Fruit fly (Drosophila melanogaster) whole organism, embryonic: ENCODE results near the gene pr.

ENCODE experiments used
- Abd-B ChIP-seq: fragments of 200-800 bp; sonication (Bioruptor generic); optimal IDR thresholded peaks from 2 replicates; lab custom pipeline; 2018; ENCODE audit warnings: missing biosample characterization, mild to moderate bottlenecking, missing genetic modification characterization, moderate library complexity
- BEAF-32 ChIP-seq: fragments of 200-800 bp; sonication (Bioruptor generic); optimal IDR thresholded peaks from 3 replicates; lab custom pipeline; 2017; ENCODE audit warnings: missing biosample characterization, missing genetic modification characterization, mild to moderate bottlenecking, moderate library complexity, missing genetic modification reagents
- Bgb ChIP-seq: fragments of 200-800 bp; sonication (Bioruptor generic); IDR thresholded peaks from 2 replicates; pipeline ENCODE4 v1.3.6; 2022; ENCODE audit warnings: missing biosample characterization, missing genetic modification characterization; ENCODE audit not compliant: partially characterized antibody
- CG10274 ChIP-seq: fragments of 200-800 bp; sonication (Bioruptor generic); optimal IDR thresholded peaks from 3 replicates; lab custom pipeline; 2017; ENCODE audit warnings: missing biosample characterization, mild to moderate bottlenecking, missing genetic modification characterization
- CG11093 ChIP-seq: fragments of 200-800 bp; sonication (Bioruptor generic); IDR thresholded peaks from 3 replicates; pipeline ENCODE4 v1.3.6; 2022; ENCODE audit warnings: missing biosample characterization, missing genetic modification characterization
- CG11560 ChIP-seq: fragments of 200-800 bp; sonication (Bioruptor generic); IDR thresholded peaks from 3 replicates; pipeline ENCODE4 v1.3.6; 2022; ENCODE audit warnings: missing biosample characterization, missing genetic modification characterization
- CG11723 ChIP-seq: fragments of 200-800 bp; sonication (Bioruptor generic); optimal IDR thresholded peaks from 2 replicates; lab custom pipeline; 2017; ENCODE audit warnings: missing biosample characterization, mild to moderate bottlenecking, missing genetic modification characterization
- CG1233 ChIP-seq: fragments of 200-800 bp; sonication (Bioruptor generic); optimal IDR thresholded peaks from 4 replicates; lab custom pipeline; 2018; ENCODE audit warnings: missing biosample characterization, mild to moderate bottlenecking, missing genetic modification characterization
- CG13287 ChIP-seq: fragments of 200-800 bp; sonication (Bioruptor generic); IDR thresholded peaks from 2 replicates; pipeline ENCODE4 v1.3.6; 2022; ENCODE audit warnings: missing biosample characterization, missing genetic modification characterization; ENCODE audit not compliant: partially characterized antibody
- CG13296 ChIP-seq: fragments of 200-800 bp; sonication (Bioruptor generic); optimal IDR thresholded peaks from 3 replicates; lab custom pipeline; 2018; ENCODE audit warnings: missing biosample characterization, mild to moderate bottlenecking, missing genetic modification characterization
- CG15269 ChIP-seq: fragments of 200-800 bp; sonication (Bioruptor generic); optimal IDR thresholded peaks from 2 replicates; lab custom pipeline; 2018; ENCODE audit warnings: missing biosample characterization, mild to moderate bottlenecking, missing genetic modification characterization, moderate library complexity
- CG15514 ChIP-seq: fragments of 200-800 bp; sonication (Bioruptor generic); optimal IDR thresholded peaks from 3 replicates; lab custom pipeline; 2017; ENCODE audit warnings: missing biosample characterization, missing genetic modification characterization, mild to moderate bottlenecking, moderate library complexity, missing genetic modification reagents
- CG16779 ChIP-seq: fragments of 200-800 bp; sonication (Bioruptor generic); IDR thresholded peaks from 2 replicates; pipeline ENCODE4 v1.3.6; 2022; ENCODE audit warnings: missing biosample characterization, missing genetic modification characterization
- CG17186 ChIP-seq: fragments of 200-800 bp; sonication (Bioruptor generic); optimal IDR thresholded peaks from 3 replicates; lab custom pipeline; 2017; ENCODE audit warnings: missing biosample characterization, missing genetic modification reagents, missing genetic modification characterization
- CG1792 ChIP-seq: fragments of 200-800 bp; sonication (Bioruptor generic); optimal IDR thresholded peaks from 2 replicates; lab custom pipeline; 2016; ENCODE audit warnings: missing biosample characterization, missing genetic modification characterization
- CG2712 ChIP-seq: fragments of 200-800 bp; optimal IDR thresholded peaks from 3 replicates; lab custom pipeline; 2019; ENCODE audit warnings: missing biosample characterization, mild to moderate bottlenecking, missing genetic modification characterization, moderate library complexity
- CG30403 ChIP-seq: fragments of 200-800 bp; sonication (Bioruptor generic); optimal IDR thresholded peaks from 3 replicates; lab custom pipeline; 2016; ENCODE audit warnings: missing biosample characterization, missing genetic modification characterization
- CG3281 ChIP-seq: fragments of 200-800 bp; sonication (Bioruptor generic); optimal IDR thresholded peaks from 3 replicates; lab custom pipeline; 2017; ENCODE audit warnings: missing biosample characterization, mild to moderate bottlenecking, missing genetic modification characterization
- CG33557 ChIP-seq: fragments of 200-800 bp; sonication (Bioruptor generic); optimal IDR thresholded peaks from 2 replicates; lab custom pipeline; 2019; ENCODE audit warnings: missing biosample characterization, mild to moderate bottlenecking, missing genetic modification characterization, moderate library complexity
- CG34376 ChIP-seq: fragments of 200-800 bp; sonication (Bioruptor generic); optimal IDR thresholded peaks from 2 replicates; lab custom pipeline; 2018; ENCODE audit warnings: missing biosample characterization, mild to moderate bottlenecking, missing genetic modification characterization
- CG3847 ChIP-seq: fragments of 200-800 bp; sonication (Bioruptor generic); IDR thresholded peaks from 2 replicates; pipeline ENCODE4 v1.3.6; 2022; ENCODE audit warnings: missing biosample characterization, missing genetic modification characterization
- CG4617 ChIP-seq: fragments of 200-800 bp; sonication (Bioruptor generic); optimal IDR thresholded peaks from 3 replicates; lab custom pipeline; 2016; ENCODE audit warnings: missing biosample characterization, missing genetic modification characterization, borderline replicate concordance
- CG4730 ChIP-seq: fragments of 200-800 bp; sonication (Bioruptor generic); IDR thresholded peaks from 2 replicates; pipeline ENCODE4 v1.3.6; 2022; ENCODE audit warnings: missing biosample characterization, missing genetic modification characterization
- CG8290 ChIP-seq, 3 experiments: fragments of 200-800 bp; sonication (Bioruptor generic); optimal IDR thresholded peaks; 2 replicates each; lab custom pipeline; 2016 to 2019; ENCODE audit warnings: missing biosample characterization in 3 of 3, missing genetic modification characterization in 3 of 3, mild to moderate bottlenecking in 2 of 3, moderate library complexity in 1 of 3
- CTCF ChIP-seq: fragments of 200-800 bp; sonication (Bioruptor generic); optimal IDR thresholded peaks from 2 replicates; lab custom pipeline; 2017; ENCODE audit warnings: missing biosample characterization, mild to moderate bottlenecking, missing genetic modification characterization, moderate library complexity
- CoRest ChIP-seq: fragments of 200-800 bp; sonication (Bioruptor generic); optimal IDR thresholded peaks from 3 replicates; lab custom pipeline; 2018; ENCODE audit warnings: missing biosample characterization, mild to moderate bottlenecking, missing genetic modification characterization, moderate library complexity
- Deaf1 ChIP-seq: fragments of 200-800 bp; optimal IDR thresholded peaks from 3 replicates; lab custom pipeline; 2019; ENCODE audit warnings: missing biosample characterization, mild to moderate bottlenecking, missing genetic modification characterization, moderate library complexity
- HLHmδ ChIP-seq: fragments of 200-800 bp; sonication (Bioruptor generic); optimal IDR thresholded peaks from 2 replicates; lab custom pipeline; 2018; ENCODE audit warnings: missing biosample characterization, mild to moderate bottlenecking, missing genetic modification characterization, moderate library complexity
- Pdp1 ChIP-seq, 2 experiments: fragments of 200-800 bp; sonication (Bioruptor generic); optimal IDR thresholded peaks; 3 replicates each; lab custom pipeline; 2016; ENCODE audit warnings: missing biosample characterization in 2 of 2, missing genetic modification characterization in 2 of 2, mild to moderate bottlenecking in 1 of 2, moderate library complexity in 1 of 2
- Side ChIP-seq: fragments of 200-800 bp; sonication (Bioruptor generic); optimal IDR thresholded peaks from 2 replicates; lab custom pipeline; 2016; ENCODE audit warnings: missing biosample characterization, missing genetic modification characterization
- Sry-δ ChIP-seq: fragments of 200-800 bp; sonication (Bioruptor generic); optimal IDR thresholded peaks from 2 replicates; lab custom pipeline; 2016; ENCODE audit warnings: missing biosample characterization, missing genetic modification characterization
- Trl ChIP-seq, 3 experiments: fragments of >200 bp in 2 of 3; fragments of 200-800 bp in 1 of 3; sonication (Bioruptor generic) in 1 of 3; optimal IDR thresholded peaks; 2 replicates in 1 of 3; 3 replicates in 2 of 3; lab custom pipeline; 2016 to 2017; ENCODE audit warnings: missing biosample characterization in 1 of 3, missing genetic modification characterization in 1 of 3
- cg ChIP-seq: fragments of 200-800 bp; sonication (Bioruptor generic); optimal IDR thresholded peaks from 3 replicates; lab custom pipeline; 2019; ENCODE audit warnings: missing biosample characterization, mild to moderate bottlenecking, missing genetic modification characterization, moderate library complexity
- crc ChIP-seq: fragments of 200-800 bp; sonication (Bioruptor generic); optimal IDR thresholded peaks from 2 replicates; lab custom pipeline; 2016; ENCODE audit warnings: missing biosample characterization, missing genetic modification characterization
- dm ChIP-seq: fragments of 200-800 bp; sonication (Bioruptor generic); optimal IDR thresholded peaks from 3 replicates; lab custom pipeline; 2016; ENCODE audit warnings: missing biosample characterization, missing genetic modification characterization
- dpn ChIP-seq, 2 experiments: fragments of 200-800 bp; sonication (Bioruptor generic); optimal IDR thresholded peaks; 3 replicates each; lab custom pipeline; 2016; ENCODE audit warnings: missing biosample characterization in 2 of 2, missing genetic modification characterization in 2 of 2
- dysf ChIP-seq: fragments of 200-800 bp; sonication (Bioruptor generic); IDR thresholded peaks from 3 replicates; pipeline ENCODE4 v1.3.6; 2022; ENCODE audit warnings: missing biosample characterization, missing genetic modification characterization
- eyg ChIP-seq: fragments of 200-800 bp; sonication (Bioruptor generic); optimal IDR thresholded peaks from 3 replicates; lab custom pipeline; 2016; ENCODE audit warnings: missing biosample characterization, missing genetic modification characterization
- gcm2 ChIP-seq: fragments of 200-800 bp; sonication (Bioruptor generic); optimal IDR thresholded peaks from 2 replicates; lab custom pipeline; 2016; ENCODE audit warnings: missing biosample characterization, missing genetic modification characterization
- hkb ChIP-seq, 2 experiments: fragments of 200-800 bp in 1 of 2; fragments of >200 bp in 1 of 2; sonication (Bioruptor generic) in 1 of 2; IDR thresholded peaks in 1 of 2; optimal IDR thresholded peaks in 1 of 2; 2 replicates each; pipeline versions ENCODE4 v1.3.6 to Lab custom; 2017 to 2022; ENCODE audit warnings: missing biosample characterization in 1 of 2, missing genetic modification characterization in 1 of 2
- ken ChIP-seq: fragments of 200-800 bp; sonication (Bioruptor generic); IDR thresholded peaks from 3 replicates; pipeline ENCODE4 v1.3.6; 2022; ENCODE audit warnings: missing biosample characterization, missing genetic modification characterization
- pho ChIP-seq: fragments of 200-800 bp; sonication (Bioruptor generic); optimal IDR thresholded peaks from 2 replicates; lab custom pipeline; 2016; ENCODE audit warnings: missing biosample characterization, missing genetic modification characterization
- phol ChIP-seq: fragments of 200-800 bp; sonication (Bioruptor generic); optimal IDR thresholded peaks from 3 replicates; lab custom pipeline; 2018; ENCODE audit warnings: missing biosample characterization, mild to moderate bottlenecking, missing genetic modification characterization, moderate library complexity
- pzg ChIP-seq: fragments of 200-800 bp; sonication (Bioruptor generic); optimal IDR thresholded peaks from 3 replicates; lab custom pipeline; 2018; ENCODE audit warnings: missing biosample characterization, mild to moderate bottlenecking, missing genetic modification characterization, moderate library complexity
- sc ChIP-seq, 3 experiments: fragments of >200 bp in 2 of 3; fragments of 200-800 bp in 1 of 3; sonication (Bioruptor generic) in 1 of 3; optimal IDR thresholded peaks; 2 replicates in 2 of 3; 3 replicates in 1 of 3; lab custom pipeline; 2017; ENCODE audit warnings: mild to moderate bottlenecking in 1 of 3, missing biosample characterization in 1 of 3, missing genetic modification characterization in 1 of 3, missing genetic modification reagents in 1 of 3
- sens ChIP-seq: fragments of 200-800 bp; sonication (Bioruptor generic); peaks from one replicate; lab custom pipeline; 2016; ENCODE audit warnings: missing biosample characterization, missing genetic modification characterization
- shn ChIP-seq: fragments of 200-800 bp; sonication (Bioruptor generic); optimal IDR thresholded peaks from 3 replicates; lab custom pipeline; 2016; ENCODE audit warnings: missing biosample characterization, missing genetic modification characterization
- vvl ChIP-seq: fragments of 200-800 bp; sonication (Bioruptor generic); IDR thresholded peaks from 2 replicates; pipeline ENCODE4 v1.3.6; 2022; ENCODE audit warnings: missing biosample characterization, missing genetic modification characterization

pr gene

DNA sequence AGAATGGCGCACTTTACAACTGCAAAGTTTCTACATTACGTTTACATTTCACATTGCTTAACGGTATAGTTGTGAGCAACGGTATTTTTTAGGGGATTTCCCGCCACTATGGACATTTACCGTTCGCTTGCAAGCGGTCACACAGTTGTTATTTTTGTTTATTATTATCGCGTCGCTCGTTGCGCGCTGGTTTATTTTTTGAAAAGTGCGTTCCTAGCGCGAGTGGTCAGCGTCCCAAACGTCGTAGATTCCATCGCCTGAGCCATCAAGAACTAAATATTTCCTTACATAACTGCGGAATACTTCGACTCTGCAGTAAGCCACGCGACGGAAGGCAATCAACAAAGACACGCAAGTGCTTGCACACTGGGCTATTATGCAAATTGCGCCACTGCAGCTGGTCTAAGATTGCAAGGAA, 9.0 kb downstream of the pr start, which contains the start of gene bwa (continued):
- TF ChIP-seq CG16779 (no peak), pzg (GFP tag; lab: Kevin White, UChicago) (peak; percentile 87), Bgb (peak; percentile 29; the same call in 1 of the 2 replicates), Trl (optimal IDR thresholded peaks at IDR 0.05; lab: Kevin White, UChicago) (no peak), Trl (GFP tag; optimal IDR thresholded peaks at IDR 0.05; lab: Kevin White, UChicago) (no peak), Deaf1 (no peak), pho (no peak), CG15269 (no peak), CoRest (tag; lab: Kevin White, UChicago) (peak; percentile 78), CG1233 (GFP tag; lab: Kevin White, UChicago) (peak; percentile 0), Abd-B (peak; percentile 12), shn (GFP tag; lab: Kevin White, UChicago) (no peak), CG2712 (tag; lab: Kevin White, UChicago) (peak; percentile 31), vvl (peak; percentile 54; the same call in 1 of the 2 replicates), eyg (GFP tag; lab: Kevin White, UChicago) (no peak), CG11723 (GFP tag; lab: Kevin White, UChicago) (peak; percentile 10), CG8290 (GFP tag; optimal IDR thresholded peaks at IDR 0.05; lab: Kevin White, UChicago) (no peak), CG8290 (tag; optimal IDR thresholded peaks at IDR 0.05; lab: Kevin White, UChicago) (peak in 1 of 2 experiments; percentile 34), BEAF-32 (GFP tag; lab: Kevin White, UChicago) (peak; percentile 44), cg (GFP tag; lab: Kevin White, UChicago) (peak; percentile 3), hkb (optimal IDR thresholded peaks at IDR 0.05; lab: Kevin White, UChicago) (no peak), hkb (GFP tag; IDR thresholded peaks at IDR 0.05; lab: Robert Waterston, UW) (peak; percentile 29; the same call in 1 of the 2 replicates), CG3847 (GFP tag; lab: Robert Waterston, UW) (0 out of 2 replicates have a peak, but pooled peaks have one; percentile 27), CG30403 (no peak), CG34376 (GFP tag; lab: Kevin White, UChicago) (peak; percentile 10), CG11560 (no peak), CTCF (GFP tag; lab: Kevin White, UChicago) (peak; percentile 75), CG33557 (no peak), sc (optimal IDR thresholded peaks at IDR 0.05; lab: Kevin White, UChicago) (no peak), sc (GFP tag; optimal IDR thresholded peaks at IDR 0.05; lab: Kevin White, UChicago) (no peak), Pdp1 (GFP tag; optimal IDR thresholded peaks at IDR 0.05; lab: Kevin White, UChicago) (peak in 1 of 2 experiments; percentile 78), CG1792 (GFP tag; lab: Kevin White, UChicago) (peak; percentile 4), CG10274 (GFP tag; lab: Kevin White, UChicago) (no peak), CG17186 (GFP tag; lab: Kevin White, UChicago) (peak; percentile 43), Side (GFP tag; lab: Kevin White, UChicago) (no peak), CG3281 (GFP tag; lab: Kevin White, UChicago) (peak; percentile 10), CG15514 (GFP tag; lab: Kevin White, UChicago) (peak; percentile 64), sens (peak; percentile 59), CG13287 (GFP tag; lab: Robert Waterston, UW) (peak; percentile 4; the same call in 1 of the 2 replicates), crc (no peak), CG13296 (GFP tag; lab: Kevin White, UChicago) (peak; percentile 25), ken (no peak), Sry-δ (peak; percentile 27), gcm2 (GFP tag; lab: Kevin White, UChicago) (no peak), phol (peak; percentile 59), CG4730 (GFP tag; lab: Robert Waterston, UW) (no peak), dm (GFP tag; lab: Kevin White, UChicago) (no peak), CG4617 (GFP tag; lab: Kevin White, UChicago) (peak; percentile 13), dysf (GFP tag; lab: Robert Waterston, UW) (no peak), CG11093 (no peak), HLHmδ (GFP tag; lab: Kevin White, UChicago) (no peak), dpn (GFP tag; optimal IDR thresholded peaks at IDR 0.05; lab: Kevin White, UChicago) (peak in 1 of 2 experiments; percentile 21)
